Fruit fly (Drosophila melanogaster) whole organism, prepupa: ENCODE measurements around the gene IA-2.

Experiments
- Blimp-1 ChIP-seq: fragments of 200-800 bp; sonication (Bioruptor generic); optimal IDR thresholded peaks from 3 replicates; lab custom pipeline; 2017; ENCODE audit warnings: missing biosample characterization, missing genetic modification characterization, mild to moderate bottlenecking, moderate library complexity, missing genetic modification reagents
- CG10631 ChIP-seq: fragments of 200-800 bp; sonication (Bioruptor generic); optimal IDR thresholded peaks from 2 replicates; lab custom pipeline; 2016; ENCODE audit warnings: missing biosample characterization, missing genetic modification characterization
- CG10669 ChIP-seq: fragments of 200-800 bp; sonication (Bioruptor generic); optimal IDR thresholded peaks from 3 replicates; lab custom pipeline; 2018; ENCODE audit warnings: missing biosample characterization, mild to moderate bottlenecking, missing genetic modification characterization, moderate library complexity
- CG11294 ChIP-seq: fragments of 200-800 bp; sonication (Bioruptor generic); IDR thresholded peaks from 2 replicates; pipeline ENCODE4 v1.3.6; 2022; ENCODE audit warnings: missing biosample characterization, missing genetic modification characterization
- CG11762 ChIP-seq: fragments of 200-800 bp; sonication (Bioruptor generic); optimal IDR thresholded peaks from 3 replicates; lab custom pipeline; 2016; ENCODE audit warnings: missing biosample characterization, missing genetic modification characterization; ENCODE audit not compliant: insufficient read depth
- CG15336 ChIP-seq: fragments of 200-800 bp; sonication (Bioruptor generic); IDR thresholded peaks from 2 replicates; pipeline ENCODE4 v1.3.6; 2022; ENCODE audit warnings: missing biosample characterization, missing genetic modification characterization
- CG1621 ChIP-seq: fragments of 200-800 bp; sonication (Bioruptor generic); optimal IDR thresholded peaks from 3 replicates; lab custom pipeline; 2018; ENCODE audit warnings: missing biosample characterization, mild to moderate bottlenecking, missing genetic modification characterization
- CG16779 ChIP-seq: fragments of 200-800 bp; sonication (Bioruptor generic); optimal IDR thresholded peaks from 3 replicates; lab custom pipeline; 2017; ENCODE audit warnings: missing biosample characterization, mild to moderate bottlenecking, missing genetic modification characterization
- CG3032 ChIP-seq: fragments of 200-800 bp; optimal IDR thresholded peaks from 2 replicates; lab custom pipeline; 2019; ENCODE audit warnings: missing biosample characterization, mild to moderate bottlenecking, missing genetic modification characterization, moderate library complexity
- CG31627 ChIP-seq: fragments of 200-800 bp; sonication (Bioruptor generic); optimal IDR thresholded peaks from 3 replicates; lab custom pipeline; 2016; ENCODE audit warnings: missing biosample characterization, missing genetic modification characterization
- CG3919 ChIP-seq: fragments of 200-800 bp; sonication (Bioruptor generic); optimal IDR thresholded peaks from 3 replicates; lab custom pipeline; 2016; ENCODE audit warnings: missing biosample characterization, missing genetic modification characterization
- CG4318 ChIP-seq: fragments of 200-800 bp; sonication (Bioruptor generic); optimal IDR thresholded peaks from 3 replicates; lab custom pipeline; 2017; ENCODE audit warnings: missing biosample characterization, mild to moderate bottlenecking, missing genetic modification characterization
- CG6163 ChIP-seq: fragments of 200-800 bp; sonication (Bioruptor generic); IDR thresholded peaks from 3 replicates; pipeline ENCODE4 v1.3.6; 2022; ENCODE audit warnings: missing biosample characterization, missing genetic modification characterization
- CG6276 ChIP-seq: fragments of 200-800 bp; sonication (Bioruptor generic); optimal IDR thresholded peaks from 2 replicates; lab custom pipeline; 2017; ENCODE audit warnings: missing biosample characterization, mild to moderate bottlenecking, missing genetic modification characterization
- CG6792 ChIP-seq: fragments of 200-800 bp; sonication (Bioruptor generic); optimal IDR thresholded peaks from 3 replicates; lab custom pipeline; 2016; ENCODE audit warnings: missing biosample characterization, missing genetic modification characterization
- CG6854 ChIP-seq: fragments of 200-800 bp; sonication (Bioruptor generic); optimal IDR thresholded peaks from 2 replicates; lab custom pipeline; 2017; ENCODE audit warnings: missing biosample characterization, mild to moderate bottlenecking, missing genetic modification characterization
- CG7368 ChIP-seq: fragments of 200-800 bp; sonication (Bioruptor generic); optimal IDR thresholded peaks from 3 replicates; lab custom pipeline; 2016; ENCODE audit warnings: missing biosample characterization, missing genetic modification characterization
- CG8119 ChIP-seq: fragments of 200-800 bp; sonication (Bioruptor generic); IDR thresholded peaks from 3 replicates; pipeline ENCODE4 v1.3.6; 2022; ENCODE audit warnings: missing biosample characterization, missing genetic modification characterization
- CG8319 ChIP-seq: fragments of 200-800 bp; sonication (Bioruptor generic); optimal IDR thresholded peaks from 3 replicates; lab custom pipeline; 2016; ENCODE audit warnings: missing biosample characterization, missing genetic modification characterization
- CG8632 ChIP-seq: fragments of 200-800 bp; sonication (Bioruptor generic); optimal IDR thresholded peaks from 3 replicates; lab custom pipeline; 2016; ENCODE audit warnings: missing biosample characterization, missing genetic modification characterization
- CG9139 ChIP-seq: fragments of 200-800 bp; sonication (Bioruptor generic); optimal IDR thresholded peaks from 3 replicates; lab custom pipeline; 2017; ENCODE audit warnings: missing biosample characterization, mild to moderate bottlenecking, missing genetic modification characterization
- Eip78C ChIP-seq: fragments of 200-800 bp; sonication (Bioruptor generic); peaks from one replicate; lab custom pipeline; 2016; ENCODE audit warnings: missing biosample characterization, missing genetic modification characterization
- Eip93F ChIP-seq: fragments of 200-800 bp; sonication (Bioruptor generic); optimal IDR thresholded peaks from 2 replicates; lab custom pipeline; 2016; ENCODE audit warnings: missing biosample characterization, mild to moderate bottlenecking, missing genetic modification characterization
- Ets21C ChIP-seq: fragments of 200-800 bp; sonication (Bioruptor generic); optimal IDR thresholded peaks from 3 replicates; lab custom pipeline; 2016; ENCODE audit warnings: missing biosample characterization, missing genetic modification characterization
- Ets96B ChIP-seq: fragments of 200-800 bp; optimal IDR thresholded peaks from 2 replicates; lab custom pipeline; 2019; ENCODE audit warnings: missing biosample characterization, mild to moderate bottlenecking, missing genetic modification characterization, moderate library complexity
- Gug ChIP-seq: fragments of 200-800 bp; sonication (Bioruptor generic); IDR thresholded peaks from 2 replicates; pipeline ENCODE4 v1.3.6; 2022; ENCODE audit warnings: missing biosample characterization, missing genetic modification characterization
- Hr38 ChIP-seq: sonication (Bioruptor generic); optimal IDR thresholded peaks from 2 replicates; lab custom pipeline; 2016; ENCODE audit warnings: missing biosample characterization, missing genetic modification characterization
- Hr39 ChIP-seq: fragments of 200-800 bp; sonication (Bioruptor generic); optimal IDR thresholded peaks from 2 replicates; lab custom pipeline; 2016; ENCODE audit warnings: missing biosample characterization, missing genetic modification characterization
- Lpt ChIP-seq: fragments of 200-800 bp; sonication (Bioruptor generic); optimal IDR thresholded peaks from 3 replicates; lab custom pipeline; 2016; ENCODE audit warnings: missing biosample characterization, missing genetic modification characterization
- OdsH ChIP-seq: fragments of 200-800 bp; sonication (Bioruptor generic); optimal IDR thresholded peaks from 3 replicates; lab custom pipeline; 2016; ENCODE audit warnings: missing biosample characterization, missing genetic modification characterization
- Smox ChIP-seq: fragments of 200-800 bp; sonication (Bioruptor generic); optimal IDR thresholded peaks from 3 replicates; lab custom pipeline; 2016; ENCODE audit warnings: missing biosample characterization, missing genetic modification characterization
- Sox102F ChIP-seq: fragments of 200-800 bp; sonication (Bioruptor generic); optimal IDR thresholded peaks from 2 replicates; lab custom pipeline; 2016; ENCODE audit warnings: missing biosample characterization, mild to moderate bottlenecking, missing genetic modification characterization
- Sox14 ChIP-seq: fragments of 200-800 bp; sonication (Bioruptor generic); optimal IDR thresholded peaks from 3 replicates; lab custom pipeline; 2016; ENCODE audit warnings: missing biosample characterization, missing genetic modification characterization
- acj6 ChIP-seq: fragments of 200-800 bp; sonication (Bioruptor generic); optimal IDR thresholded peaks from 3 replicates; lab custom pipeline; 2016; ENCODE audit warnings: missing biosample characterization, missing genetic modification characterization
- cyc ChIP-seq: fragments of 200-800 bp; sonication (Bioruptor generic); optimal IDR thresholded peaks from 3 replicates; lab custom pipeline; 2016; ENCODE audit warnings: missing biosample characterization, missing genetic modification characterization
- dsx ChIP-seq: fragments of 200-800 bp; optimal IDR thresholded peaks from 3 replicates; lab custom pipeline; 2019; ENCODE audit warnings: missing biosample characterization, mild to moderate bottlenecking, missing genetic modification characterization, moderate library complexity; ENCODE audit not compliant: poor library complexity, severe bottlenecking
- eg ChIP-seq: fragments of 200-800 bp; sonication (Bioruptor generic); IDR thresholded peaks from 3 replicates; pipeline ENCODE4 v1.3.6; 2022; ENCODE audit warnings: missing biosample characterization, missing genetic modification characterization
- fd59A ChIP-seq: fragments of 200-800 bp; sonication (Bioruptor generic); optimal IDR thresholded peaks from 2 replicates; lab custom pipeline; 2017; ENCODE audit warnings: missing biosample characterization, mild to moderate bottlenecking, missing genetic modification characterization, missing genetic modification reagents
- fd85E ChIP-seq: fragments of 200-800 bp; sonication (Bioruptor generic); optimal IDR thresholded peaks from 3 replicates; lab custom pipeline; 2016; ENCODE audit warnings: missing biosample characterization, missing genetic modification characterization
- fkh ChIP-seq: fragments of 200-800 bp; sonication (Bioruptor generic); optimal IDR thresholded peaks from 3 replicates; lab custom pipeline; 2017; ENCODE audit warnings: missing biosample characterization, mild to moderate bottlenecking, missing genetic modification characterization, moderate library complexity
- lz ChIP-seq: fragments of 200-800 bp; sonication (Bioruptor generic); optimal IDR thresholded peaks from 3 replicates; lab custom pipeline; 2016; ENCODE audit warnings: missing biosample characterization, missing genetic modification characterization
- pdm3 ChIP-seq: fragments of 200-800 bp; sonication (Bioruptor generic); optimal IDR thresholded peaks from 3 replicates; lab custom pipeline; 2016; ENCODE audit warnings: missing biosample characterization, missing genetic modification characterization
- salr ChIP-seq, 2 experiments: fragments of 200-800 bp; sonication (Bioruptor generic); optimal IDR thresholded peaks; 3 replicates each; lab custom pipeline; 2016 to 2018; ENCODE audit warnings: missing biosample characterization in 2 of 2, missing genetic modification characterization in 2 of 2, mild to moderate bottlenecking in 1 of 2
- ss ChIP-seq, 2 experiments: fragments of 200-800 bp; sonication (Bioruptor generic); optimal IDR thresholded peaks; 2 replicates in 1 of 2; 3 replicates in 1 of 2; lab custom pipeline; 2017 to 2018; ENCODE audit warnings: mild to moderate bottlenecking in 2 of 2, missing biosample characterization in 2 of 2, missing genetic modification characterization in 2 of 2, moderate library complexity in 1 of 2
- svp ChIP-seq: fragments of 200-800 bp; sonication (Bioruptor generic); peaks from one replicate; lab custom pipeline; 2016; ENCODE audit warnings: missing biosample characterization, missing genetic modification characterization
- vri ChIP-seq: fragments of 200-800 bp; sonication (Bioruptor generic); optimal IDR thresholded peaks from 3 replicates; lab custom pipeline; 2016; ENCODE audit warnings: missing biosample characterization, mild to moderate bottlenecking, missing genetic modification characterization

Gene IA-2

dm6 chr2L:1080802-1081464 is 33.1 kb upstream of the IA-2 start, which contains the start of gene Atg4a (continued):
- TF ChIP-seq dsx (GFP tag; lab: Kevin White, UChicago) (no peak), CG8632 (GFP tag; lab: Kevin White, UChicago) (no peak), CG31627 (no peak), salr (GFP tag; optimal IDR thresholded peaks at IDR 0.05; lab: Kevin White, UChicago) (no peak), cyc (GFP tag; lab: Kevin White, UChicago) (no peak), CG16779 (peak; percentile 29), Eip93F (GFP tag; lab: Kevin White, UChicago) (no peak), CG1621 (tag; lab: Kevin White, UChicago) (peak; percentile 9), OdsH (GFP tag; lab: Kevin White, UChicago) (no peak), Sox102F (GFP tag; lab: Kevin White, UChicago) (no peak), CG6276 (peak; percentile 35), CG8319 (no peak), Ets21C (GFP tag; lab: Kevin White, UChicago) (no peak), fkh (GFP tag; lab: Kevin White, UChicago) (no peak), acj6 (GFP tag; lab: Kevin White, UChicago) (no peak), CG8119 (GFP tag; lab: Robert Waterston, UW) (no peak), Gug (GFP tag; lab: Robert Waterston, UW) (no peak), pdm3 (GFP tag; lab: Kevin White, UChicago) (no peak), fd85E (GFP tag; lab: Kevin White, UChicago) (no peak), Lpt (GFP tag; lab: Kevin White, UChicago) (no peak), CG3919 (no peak), CG4318 (GFP tag; lab: Kevin White, UChicago) (no peak), Blimp-1 (GFP tag; lab: Kevin White, UChicago) (no peak), Smox (GFP tag; lab: Kevin White, UChicago) (no peak), Hr38 (GFP tag; lab: Kevin White, UChicago) (no peak)

dm6 chr2L:1077469-1077993 is 29.7 kb upstream of the IA-2 start, which contains the start of the genes S and ast:
S (minus strand) TSS chr2L:1077815.
ast (plus strand) TSS chr2L:1077948.
- no peak for TF ChIP-seq CG10669
- TF ChIP-seq CG1621 (tag; lab: Kevin White, UChicago) = peak; percentile 76
- TF ChIP-seq CG8119 (GFP tag; lab: Robert Waterston, UW) = no peak; the same call in 1 of the 3 replicates
- TF ChIP-seq Ets96B = no peak
- TF ChIP-seq CG8319 = no peak
- TF ChIP-seq CG10631 = no peak
- peak; percentile 13 for TF ChIP-seq Sox14 (GFP tag; lab: Kevin White, UChicago)
- TF ChIP-seq CG11762 (GFP tag; lab: Kevin White, UChicago) = no peak
- TF ChIP-seq CG15336 (GFP tag; lab: Robert Waterston, UW) = peak; percentile 34; the same call in 1 of the 2 replicates
- TF ChIP-seq Eip78C (GFP tag; lab: Kevin White, UChicago) = peak; percentile 86
- no peak for TF ChIP-seq CG31627
- TF ChIP-seq Gug (GFP tag; lab: Robert Waterston, UW) = no peak
- TF ChIP-seq svp (GFP tag; lab: Kevin White, UChicago) = no peak
- TF ChIP-seq Lpt (GFP tag; lab: Kevin White, UChicago) = no peak
- TF ChIP-seq Ets21C (GFP tag; lab: Kevin White, UChicago) = no peak
- TF ChIP-seq CG6792 = no peak
- TF ChIP-seq ss (GFP tag; optimal IDR thresholded peaks at IDR 0.05; lab: Kevin White, UChicago) = peak; percentile 2 to 45
- peak; percentile 3 for TF ChIP-seq CG3032 (tag; lab: Kevin White, UChicago)
- TF ChIP-seq CG6276 = no peak
- no peak for TF ChIP-seq CG4318 (GFP tag; lab: Kevin White, UChicago)
- TF ChIP-seq CG16779 = peak; percentile 8
- peak; percentile 8; the same call in 1 of the 3 replicates for TF ChIP-seq CG6163
- TF ChIP-seq Eip93F (GFP tag; lab: Kevin White, UChicago) = no peak
- TF ChIP-seq lz = peak; percentile 25
- TF ChIP-seq fd59A (GFP tag; lab: Kevin White, UChicago) = no peak
- no peak for TF ChIP-seq CG9139 (GFP tag; lab: Kevin White, UChicago)
- no peak for TF ChIP-seq pdm3 (GFP tag; lab: Kevin White, UChicago)
- no peak for TF ChIP-seq vri (GFP tag; lab: Kevin White, UChicago)
- no peak for TF ChIP-seq fkh (GFP tag; lab: Kevin White, UChicago)
- TF ChIP-seq fd85E (GFP tag; lab: Kevin White, UChicago) = peak; percentile 10
- no peak for TF ChIP-seq Hr39 (GFP tag; lab: Kevin White, UChicago)
- no peak for TF ChIP-seq CG7368
- peak; percentile 24 for TF ChIP-seq dsx (GFP tag; lab: Kevin White, UChicago)
- no peak for TF ChIP-seq CG11294 (GFP tag; lab: Robert Waterston, UW)
- peak; percentile 49 for TF ChIP-seq CG6854 (GFP tag; lab: Kevin White, UChicago)
- TF ChIP-seq CG8632 (GFP tag; lab: Kevin White, UChicago) = no peak
- TF ChIP-seq cyc (GFP tag; lab: Kevin White, UChicago) = peak; percentile 13
- TF ChIP-seq eg (GFP tag; lab: Robert Waterston, UW) = no peak
